Fruit fly (Drosophila melanogaster) whole organism, larva: ENCODE data around the gene Arl1.

Experiments
- noc ChIP-seq: fragments of 200-800 bp; sonication (Bioruptor generic); optimal IDR thresholded peaks from 3 replicates; lab custom pipeline; 2019; ENCODE audit warnings: missing biosample characterization, mild to moderate bottlenecking, missing genetic modification characterization, moderate library complexity

Gene Arl1

DNA sequence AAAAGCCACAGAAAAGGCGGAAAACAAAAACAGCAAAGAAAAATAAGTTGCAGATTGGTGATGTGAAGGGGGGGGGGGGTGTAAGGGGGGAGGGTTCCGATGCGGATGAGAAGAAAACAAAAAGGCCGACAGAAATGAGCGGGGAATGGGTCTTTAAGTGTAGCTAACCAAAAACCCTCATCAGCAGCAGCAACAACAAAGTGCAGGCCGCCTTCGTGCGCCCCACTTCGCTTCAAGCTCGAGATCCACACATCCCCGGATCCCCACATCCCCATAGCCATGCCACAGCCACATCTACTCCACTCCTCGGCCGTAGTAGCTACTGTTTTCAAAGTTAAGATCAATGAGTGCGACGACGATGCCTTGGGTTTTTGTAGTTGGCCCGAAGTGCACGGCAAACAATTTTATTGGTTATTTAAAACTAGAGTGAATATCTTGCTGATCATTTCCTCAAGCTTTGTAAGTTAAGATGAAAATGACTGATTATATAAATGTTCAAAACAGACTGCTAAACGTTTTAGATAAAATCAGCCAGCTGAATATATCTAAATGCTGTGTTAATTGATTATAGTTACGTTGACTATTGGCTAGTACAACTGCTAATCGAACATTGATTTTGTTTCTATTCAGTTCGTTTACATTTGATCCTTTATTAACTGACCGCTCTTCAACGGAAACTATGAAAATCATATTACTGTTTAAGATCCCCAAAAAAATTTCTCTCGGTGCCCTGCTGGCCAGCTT lies 41.5 kb downstream of the Arl1 start:
- TF ChIP-seq noc: no peak

DNA sequence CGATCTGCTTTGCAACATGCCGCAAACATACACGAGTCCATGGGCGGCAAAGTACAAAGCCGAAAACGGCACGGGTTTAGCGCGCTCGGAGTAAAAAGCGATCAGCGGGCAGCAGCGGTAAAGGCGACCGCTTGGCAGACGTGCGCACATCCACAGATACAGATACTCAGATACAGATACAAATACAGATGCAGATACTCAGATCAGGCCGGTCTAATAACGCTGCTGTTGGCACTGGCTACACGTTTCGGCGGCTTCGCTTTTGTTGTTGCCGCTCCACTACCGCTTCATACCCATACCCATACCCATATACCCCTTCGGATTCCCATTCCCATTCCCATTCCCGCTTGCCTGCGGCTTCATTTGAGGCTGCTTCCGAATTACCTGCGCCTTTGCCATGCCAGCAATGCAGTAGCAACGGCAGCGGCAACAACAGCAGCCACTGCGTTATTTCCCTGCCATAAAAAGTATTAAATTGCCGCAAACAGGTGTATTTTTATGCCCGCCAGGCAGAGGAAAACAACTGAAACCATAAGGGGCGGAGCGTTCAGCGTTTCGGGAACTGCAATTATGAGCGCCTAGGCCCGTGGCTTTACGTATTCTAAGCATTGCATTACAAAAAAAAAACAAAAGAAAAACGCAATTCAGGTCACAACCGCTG lies 42.2 kb downstream of the Arl1 start:
- TF ChIP-seq noc: no peak

DNA sequence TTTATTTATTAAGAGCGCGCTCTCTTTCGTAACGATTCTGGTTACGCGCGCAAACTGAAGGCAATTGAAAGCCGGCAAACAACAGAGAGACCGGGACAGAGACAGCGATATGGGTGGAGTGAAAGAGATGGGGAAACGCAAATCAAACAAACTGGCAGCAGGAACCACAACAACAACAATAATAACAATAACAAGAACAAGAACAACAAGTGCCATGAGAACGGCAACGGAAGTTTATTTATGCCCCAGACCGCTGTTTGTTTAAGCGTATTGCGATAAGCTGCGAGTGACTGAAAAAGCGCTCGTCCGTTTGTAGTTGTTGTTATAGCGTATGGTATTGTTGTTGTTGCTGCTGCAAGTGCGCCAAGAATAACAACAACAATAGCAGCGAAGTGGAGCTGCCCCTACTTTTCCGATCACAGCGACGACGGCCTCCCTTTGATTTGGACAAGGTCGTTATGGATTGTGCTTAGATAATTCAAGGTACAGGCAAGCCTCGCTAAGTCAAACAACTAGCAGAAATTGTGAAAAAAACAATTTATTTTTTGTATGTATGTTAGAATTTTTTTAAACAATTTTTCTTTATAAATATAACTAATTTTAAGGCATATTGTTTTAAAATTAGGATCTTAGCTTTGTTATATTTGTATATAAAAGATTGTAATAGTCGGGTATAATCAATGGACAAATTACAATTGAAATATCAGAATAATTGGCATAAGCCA lies 43.3 kb downstream of the Arl1 start:
- no peak for TF ChIP-seq noc

DNA sequence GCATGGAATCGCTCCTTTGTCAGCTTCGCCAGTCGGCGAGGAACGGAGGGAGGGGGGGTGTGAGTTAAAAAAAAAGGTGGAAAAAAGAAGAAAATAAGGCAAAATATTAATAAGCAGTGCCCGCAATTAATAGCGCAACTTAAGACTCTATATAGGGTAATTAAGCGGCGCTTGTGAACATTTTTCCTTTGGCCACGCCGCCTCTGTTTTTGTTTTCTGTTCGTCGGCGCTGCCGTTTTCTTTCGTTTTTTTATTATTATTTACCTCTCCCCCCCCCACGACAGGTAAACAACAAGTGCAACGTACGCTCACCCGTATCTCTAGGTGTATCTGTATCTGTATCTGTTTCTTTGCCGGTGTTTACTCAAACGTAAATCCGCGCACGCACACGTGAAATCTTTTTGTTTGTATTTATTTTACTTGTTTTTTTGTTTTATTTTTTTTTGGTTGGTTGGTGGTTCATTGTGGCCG lies 44.3 kb downstream of the Arl1 start:
- TF ChIP-seq noc: no peak

DNA sequence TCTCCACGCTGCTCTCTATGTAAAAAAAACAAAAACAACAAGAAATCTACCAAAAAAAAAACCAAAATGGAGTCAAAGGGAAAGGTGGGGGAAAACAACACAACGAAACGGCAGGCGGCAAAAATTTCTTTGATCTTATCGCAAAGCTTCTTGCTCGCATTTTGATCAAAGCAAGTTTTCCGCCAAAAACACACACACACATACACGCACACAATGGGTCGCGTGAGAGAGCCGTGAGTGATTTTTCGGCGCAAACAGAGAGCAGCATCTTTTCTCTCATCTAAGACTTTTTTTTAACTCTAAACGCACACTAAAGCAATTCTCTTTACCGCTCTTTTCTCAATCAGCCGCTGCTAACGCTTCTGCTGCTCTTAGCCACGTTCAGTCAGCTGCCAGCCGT lies 46.0 kb downstream of the Arl1 start:
- TF ChIP-seq noc: no peak

DNA sequence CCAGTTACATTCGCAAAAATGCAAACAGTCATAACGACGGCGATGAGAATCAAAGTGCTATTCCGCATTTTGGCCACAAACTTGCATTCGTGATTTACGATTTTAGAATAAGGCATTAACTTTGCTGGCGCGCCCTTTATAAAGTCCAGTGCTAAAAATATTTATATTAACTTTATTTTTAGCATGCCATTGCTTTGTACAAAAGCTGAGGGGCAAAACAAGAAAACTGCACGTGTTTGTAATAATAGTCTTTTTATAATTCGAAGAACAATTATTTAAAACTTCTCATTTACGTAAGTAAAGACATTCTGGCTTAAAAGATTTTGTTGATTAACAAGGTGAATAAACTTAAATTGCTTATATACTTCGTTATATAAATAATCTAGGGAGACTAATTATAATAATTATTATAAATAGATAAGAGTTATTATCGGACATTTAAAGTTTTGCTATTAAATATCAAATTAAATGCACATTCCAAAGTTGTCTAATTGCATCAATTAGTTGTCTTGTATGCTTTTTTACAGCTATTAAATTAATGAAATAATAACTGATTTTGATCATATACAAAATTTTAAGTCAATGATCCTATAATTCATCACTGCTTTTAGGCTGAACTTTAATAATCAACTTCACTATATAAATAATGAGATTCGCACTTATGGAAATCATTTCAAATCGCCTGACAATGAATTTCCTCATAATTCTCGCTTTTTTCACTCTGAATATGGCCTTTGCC lies 50.3 kb downstream of the Arl1 start, which contains the start of the genes CG42717 and CG42716:
Gene CG42717, minus strand, starts transcription at position 101 of the 739 bp plus-strand sequence.
Gene CG42716, plus strand, starts transcription at position 689 of the 739 bp plus-strand sequence.
- no peak for TF ChIP-seq noc
